Fruit fly (Drosophila melanogaster) whole organism, wandering third instar larva: ENCODE results near the gene Ubr1.

Experiments used
- Dfd ChIP-seq: fragments of >200 bp; optimal IDR thresholded peaks from 2 replicates; lab custom pipeline; 2017; ENCODE audit warnings: missing biosample characterization, missing genetic modification characterization
- br ChIP-seq: fragments of 200-800 bp; sonication (Bioruptor generic); optimal IDR thresholded peaks from 2 replicates; lab custom pipeline; 2016; ENCODE audit warnings: missing biosample characterization, missing genetic modification characterization
- pan ChIP-seq: fragments of >200 bp; optimal IDR thresholded peaks from 2 replicates; lab custom pipeline; 2017
- rgr ChIP-seq: fragments of 200-800 bp; sonication (Bioruptor generic); optimal IDR thresholded peaks from 3 replicates; lab custom pipeline; 2016; ENCODE audit warnings: missing biosample characterization, mild to moderate bottlenecking, missing genetic modification characterization

dm6 chrX:16909297-16909696, 59.2 kb downstream of the Ubr1 start:
- TF ChIP-seq pan (no peak), br (GFP tag; lab: Kevin White, UChicago) (no peak), Dfd (GFP tag; lab: Kevin White, UChicago) (no peak), rgr (GFP tag; lab: Kevin White, UChicago) (no peak)
